Worm (Caenorhabditis elegans) whole organism, L2 larva: ENCODE results near the gene Y55F3BL.4.

ENCODE experiments used
- ZK546.5 ChIP-seq: sonication (generic microtip); optimal IDR thresholded peaks from 2 replicates; lab custom pipeline; 2017; ENCODE audit warnings: missing biosample characterization, missing genetic modification characterization
- aly-2 ChIP-seq: fragments of 150-350 bp; optimal IDR thresholded peaks from 2 replicates; lab custom pipeline; 2014; ENCODE audit warnings: missing biosample characterization, missing genetic modification characterization
- nhr-23 ChIP-seq: fragments of 150-350 bp; optimal IDR thresholded peaks from 2 replicates; lab custom pipeline; 2014; ENCODE audit warnings: missing biosample characterization, missing genetic modification reagents, missing genetic modification characterization
- nhr-237 ChIP-seq: fragments of 150-350 bp; optimal IDR thresholded peaks from 2 replicates; lab custom pipeline; 2014; ENCODE audit warnings: missing biosample characterization, missing genetic modification characterization
- sma-3 ChIP-seq: sonication (generic microtip); optimal IDR thresholded peaks from 2 replicates; lab custom pipeline; 2016; ENCODE audit warnings: missing genetic modification reagents, missing genetic modification characterization, missing compliant biosample characterization
- ztf-11 ChIP-seq: sonication (generic microtip); optimal IDR thresholded peaks from 2 replicates; lab custom pipeline; 2017; ENCODE audit warnings: missing biosample characterization, missing genetic modification characterization
- ztf-4 ChIP-seq: fragments of 150-350 bp; optimal IDR thresholded peaks from 2 replicates; lab custom pipeline; 2014; ENCODE audit warnings: missing biosample characterization, missing genetic modification characterization

DNA sequence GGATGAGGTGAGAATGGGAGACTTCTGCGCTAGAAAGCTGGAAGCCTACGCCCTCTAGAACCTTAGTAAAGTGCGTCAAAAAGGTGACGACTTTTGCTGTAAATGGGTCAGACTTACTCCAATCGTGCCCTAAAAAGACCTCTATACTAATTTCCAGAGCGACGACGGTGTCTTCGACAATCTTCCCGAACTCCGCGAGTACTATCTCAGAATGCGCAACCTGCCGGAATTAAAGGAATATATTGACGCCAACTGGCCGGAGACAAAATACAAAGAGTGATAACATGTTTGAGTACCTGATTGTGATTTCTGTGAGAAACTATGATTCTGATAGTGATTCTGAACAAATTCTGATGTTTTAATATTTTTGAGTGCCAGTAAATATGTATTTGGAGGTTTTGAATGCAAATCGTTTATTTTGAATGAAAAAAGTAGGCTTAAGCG, 42.9 kb upstream of the Y55F3BL.4 start:
- TF ChIP-seq ztf-4 (tag; lab: Kevin White, UChicago) (no peak), nhr-237 (no peak), aly-2 (tag; lab: Kevin White, UChicago) (no peak), nhr-23 (tag; lab: Kevin White, UChicago) (no peak), ztf-11 (tag; lab: Kevin White, UChicago) (no peak), sma-3 (GFP tag; lab: Kevin White, UChicago) (peak; percentile 78), ZK546.5 (tag; lab: Kevin White, UChicago) (no peak)
